Worm (Caenorhabditis elegans): ENCODE data around the gene acl-2.

acl-2 gene

DNA sequence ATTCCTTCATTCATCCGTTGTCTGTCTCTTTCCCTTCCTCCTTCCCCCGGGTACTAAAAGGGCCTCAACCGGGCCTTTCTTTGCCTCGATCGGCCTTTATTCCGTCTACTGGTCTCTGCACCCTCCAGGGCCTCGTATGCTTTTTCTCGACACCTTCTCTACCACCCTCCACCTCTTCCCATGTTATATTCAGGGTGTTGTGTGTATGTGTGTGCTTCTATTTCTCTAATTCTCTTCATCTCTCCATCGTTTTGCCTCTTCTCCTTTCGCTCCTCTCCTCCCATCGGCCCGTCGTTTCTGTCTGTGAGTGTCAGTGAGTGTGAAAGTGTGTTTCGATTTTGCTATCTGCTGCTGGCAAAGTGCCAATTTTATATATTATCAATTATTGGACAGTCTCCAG lies 8.9 kb upstream of the acl-2 start (continued):
- no peak for TF ChIP-seq nhr-10 (tag; optimal IDR thresholded peaks at IDR 0.05)
- no peak for TF ChIP-seq ZK546.5 (tag; optimal IDR thresholded peaks at IDR 0.05)
- no peak for TF ChIP-seq duxl-1 (tag; optimal IDR thresholded peaks at IDR 0.05; ENCODE audit: poor library complexity)
- no peak for TF ChIP-seq saeg-2 (GFP tag; IDR thresholded peaks at IDR 0.05)
- TF ChIP-seq nhr-48 (tag; optimal IDR thresholded peaks at IDR 0.05) = peak; percentile 59
- TF ChIP-seq lin-29 (GFP tag; IDR thresholded peaks at IDR 0.05) = no peak
- peak in 1 of 2 experiments; percentile 44 for TF ChIP-seq hif-1 (tag; optimal IDR thresholded peaks at IDR 0.05)
- no peak for TF ChIP-seq Y105C5A.15 (GFP tag; IDR thresholded peaks at IDR 0.05)
- peak; percentile 70 for TF ChIP-seq nhr-6 (tag; optimal IDR thresholded peaks at IDR 0.05)
- TF ChIP-seq nhr-42 (GFP tag; IDR thresholded peaks at IDR 0.05) = no peak
- TF ChIP-seq hmg-1.1 (GFP tag; IDR thresholded peaks at IDR 0.05) = peak; percentile 82
- TF ChIP-seq ceh-62 (tag; optimal IDR thresholded peaks at IDR 0.05) = no peak
- TF ChIP-seq zip-2 (tag; optimal IDR thresholded peaks at IDR 0.05) = no peak
- no peak for TF ChIP-seq ama-1 (optimal IDR thresholded peaks at IDR 0.05)
- no peak; the same call in 1 of the 2 replicates for TF ChIP-seq lin-38 (GFP tag; IDR thresholded peaks at IDR 0.05)
- peak; percentile 82 for TF ChIP-seq mes-2 (tag; optimal IDR thresholded peaks at IDR 0.05; ENCODE audit: poor library complexity, severe bottlenecking)
- TF ChIP-seq ctbp-1 (GFP tag; IDR thresholded peaks at IDR 0.05) = peak; percentile 60; the same call in 1 of the 2 replicates
- TF ChIP-seq lin-39 (tag; optimal IDR thresholded peaks at IDR 0.05) = no peak
- TF ChIP-seq ceh-44 (GFP tag; IDR thresholded peaks at IDR 0.05) = no peak
- peak; percentile 56; the same call in 1 of the 2 replicates for TF ChIP-seq ceh-20 (GFP tag; IDR thresholded peaks at IDR 0.05)
- peak; percentile 89 for TF ChIP-seq mep-1 (tag; optimal IDR thresholded peaks at IDR 0.05)
- peak; percentile 45; the same call in 1 of the 2 replicates for TF ChIP-seq T26A8.4 (GFP tag; IDR thresholded peaks at IDR 0.05)
- no peak for TF ChIP-seq mxl-2 (GFP tag; conservative IDR thresholded peaks at IDR 0.05)
- TF ChIP-seq dve-1 (tag; optimal IDR thresholded peaks at IDR 0.05; ENCODE audit: insufficient read depth) = peak; percentile 91
- TF ChIP-seq D1046.2 (GFP tag; IDR thresholded peaks at IDR 0.05) = no peak
- no peak for TF ChIP-seq fos-1 (tag; optimal IDR thresholded peaks at IDR 0.05)
- TF ChIP-seq ceh-32 (tag; optimal IDR thresholded peaks at IDR 0.05; ENCODE audit: poor library complexity) = peak; percentile 20
- no peak for TF ChIP-seq nhr-111 (GFP tag; optimal IDR thresholded peaks at IDR 0.05)
- TF ChIP-seq nhr-25 (tag; optimal IDR thresholded peaks at IDR 0.05; ENCODE audit: borderline replicate concordance, insufficient read depth) = peak; percentile 1
- TF ChIP-seq F10B5.3 (tag; optimal IDR thresholded peaks at IDR 0.05) = no peak
- no peak; the same call in 1 of the 2 replicates for TF ChIP-seq madf-9 (GFP tag; conservative IDR thresholded peaks at IDR 0.05)
- TF ChIP-seq zip-11 (GFP tag; IDR thresholded peaks at IDR 0.05) = no peak
- TF ChIP-seq vab-7 (GFP tag; IDR thresholded peaks at IDR 0.05) = no peak
- TF ChIP-seq rbr-2 (tag; optimal IDR thresholded peaks at IDR 0.05) = peak; percentile 77
- TF ChIP-seq R02D3.7 (tag; optimal IDR thresholded peaks at IDR 0.05) = no peak
- TF ChIP-seq nhr-76 (tag; optimal IDR thresholded peaks at IDR 0.05) = no peak
- TF ChIP-seq nhr-102 (tag; optimal IDR thresholded peaks at IDR 0.05) = peak; percentile 54
- TF ChIP-seq mxl-3 (GFP tag; optimal IDR thresholded peaks at IDR 0.05) = peak; percentile 68
- peak; percentile 80 for TF ChIP-seq hlh-30 (tag; optimal IDR thresholded peaks at IDR 0.05; ENCODE audit: insufficient read depth)
- TF ChIP-seq unc-130 (GFP tag; optimal IDR thresholded peaks at IDR 0.05) = no peak
- TF ChIP-seq skn-1 (tag; optimal IDR thresholded peaks at IDR 0.05) = no peak
- TF ChIP-seq mdt-29 (GFP tag; IDR thresholded peaks at IDR 0.05) = no peak
- TF ChIP-seq Y48G9A.11 (GFP tag; IDR thresholded peaks at IDR 0.05) = no peak
- no peak for TF ChIP-seq daf-12 (tag; optimal IDR thresholded peaks at IDR 0.05)
- TF ChIP-seq nhr-11 (tag; optimal IDR thresholded peaks at IDR 0.05) = no peak
- no peak for TF ChIP-seq php-3 (GFP tag; IDR thresholded peaks at IDR 0.05)
- no peak for TF ChIP-seq aly-2 (tag; optimal IDR thresholded peaks at IDR 0.05)
- TF ChIP-seq T20F7.1 (GFP tag; optimal IDR thresholded peaks at IDR 0.05) = no peak
- no peak for TF ChIP-seq lim-7 (GFP tag; IDR thresholded peaks at IDR 0.05)
- TF ChIP-seq set-16 (GFP tag; IDR thresholded peaks at IDR 0.05) = peak; percentile 46
- peak; percentile 43; the same call in 1 of the 2 replicates for TF ChIP-seq arid-1 (GFP tag; conservative IDR thresholded peaks at IDR 0.05)

Measured in whole organism, L4 larva.